Fruit fly (Drosophila melanogaster): Measurements from ENCODE around the gene CG7950.

- peak; percentile 11 for TF ChIP-seq CG11902 (GFP tag; optimal IDR thresholded peaks at IDR 0.05)
- TF ChIP-seq Blimp-1 (GFP tag; optimal IDR thresholded peaks at IDR 0.05), result no peak
- TF ChIP-seq CG11762 (GFP tag; optimal IDR thresholded peaks at IDR 0.05; ENCODE audit: insufficient read depth), result no peak
- no peak for TF ChIP-seq CG9139 (GFP tag; optimal IDR thresholded peaks at IDR 0.05)
- 0 out of 2 replicates have a peak, but pooled peaks have one; percentile 18 for TF ChIP-seq CG11294 (GFP tag; IDR thresholded peaks at IDR 0.05)
- TF ChIP-seq CG8119 (GFP tag; IDR thresholded peaks at IDR 0.05), result peak; percentile 42; the same call in 2 of the 3 replicates
- TF ChIP-seq CG4318 (GFP tag; optimal IDR thresholded peaks at IDR 0.05), result no peak
- peak; percentile 34 for TF ChIP-seq OdsH (GFP tag; optimal IDR thresholded peaks at IDR 0.05)
- no peak for TF ChIP-seq ss (GFP tag; optimal IDR thresholded peaks at IDR 0.05)
- peak; percentile 42 for TF ChIP-seq Ets21C (GFP tag; optimal IDR thresholded peaks at IDR 0.05)
Measured at dm6 chr3R:30071827-30072226, 15.2 kb downstream of the CG7950 start.
